Fruit fly (Drosophila melanogaster): ENCODE data around the gene CG13043.

The CG13043 gene

dm6 chr3L:16305820-16306650, at the start of gene CG13043, which contains the start of gene CG13063:
CG13043 (minus strand) TSS chr3L:16305870.
CG13063 (plus strand) TSS chr3L:16306600.
- no peak for TF ChIP-seq CG17801 (GFP tag; optimal IDR thresholded peaks at IDR 0.05; ENCODE audit: partially characterized antibody)

- no peak for TF ChIP-seq CG17801 (GFP tag; optimal IDR thresholded peaks at IDR 0.05; ENCODE audit: partially characterized antibody)
These were observed 48.5 kb upstream of the CG13043 start, which contains the start of gene Pdh for dm6 chr3L:16354197-16354596. Pdh (minus strand) TSS chr3L:16354297.

dm6 chr3L:16351770-16352429, 46.2 kb upstream of the CG13043 start, which contains the start of the genes Golgin104 and Tcs3:
Golgin104 (minus strand) TSS chr3L:16351951.
Tcs3 (plus strand) TSS chr3L:16351991.
- no peak for TF ChIP-seq CG17801 (GFP tag; optimal IDR thresholded peaks at IDR 0.05; ENCODE audit: partially characterized antibody)

- TF ChIP-seq CG17801 (GFP tag; optimal IDR thresholded peaks at IDR 0.05; ENCODE audit: partially characterized antibody), result no peak
These were observed 44.0 kb upstream of the CG13043 start for dm6 chr3L:16349686-16350085.

- no peak for TF ChIP-seq CG17801 (GFP tag; optimal IDR thresholded peaks at IDR 0.05; ENCODE audit: partially characterized antibody)
These were observed 42.2 kb upstream of the CG13043 start, which contains the start of gene mRpS34 for dm6 chr3L:16347914-16348313. mRpS34 (plus strand) TSS chr3L:16348074.

dm6 chr3L:16346023-16346422, 40.4 kb upstream of the CG13043 start, which contains the start of gene CG33257:
CG33257 (plus strand) TSS chr3L:16346323.
- no peak for TF ChIP-seq CG17801 (GFP tag; optimal IDR thresholded peaks at IDR 0.05; ENCODE audit: partially characterized antibody)

- TF ChIP-seq CG17801 (GFP tag; optimal IDR thresholded peaks at IDR 0.05; ENCODE audit: partially characterized antibody), result no peak
These were observed 34.2 kb upstream of the CG13043 start for dm6 chr3L:16339873-16340272.

dm6 chr3L:16339463-16339862, 33.8 kb upstream of the CG13043 start:
- no peak for TF ChIP-seq CG17801 (GFP tag; optimal IDR thresholded peaks at IDR 0.05; ENCODE audit: partially characterized antibody)

dm6 chr3L:16338703-16339102, 33.0 kb upstream of the CG13043 start, which contains the start of gene CG4998:
CG4998 (plus strand) TSS chr3L:16339003.
- TF ChIP-seq CG17801 (GFP tag; optimal IDR thresholded peaks at IDR 0.05; ENCODE audit: partially characterized antibody), result no peak

dm6 chr3L:16337739-16338138, 32.1 kb upstream of the CG13043 start:
- no peak for TF ChIP-seq CG17801 (GFP tag; optimal IDR thresholded peaks at IDR 0.05; ENCODE audit: partially characterized antibody)

dm6 chr3L:16334876-16335275, 29.2 kb upstream of the CG13043 start:
- TF ChIP-seq CG17801 (GFP tag; optimal IDR thresholded peaks at IDR 0.05; ENCODE audit: partially characterized antibody), result no peak

dm6 chr3L:16333013-16333412, 27.3 kb upstream of the CG13043 start, which contains the start of gene CG13056:
CG13056 (plus strand) TSS chr3L:16333313.
- TF ChIP-seq CG17801 (GFP tag; optimal IDR thresholded peaks at IDR 0.05; ENCODE audit: partially characterized antibody), result no peak

- TF ChIP-seq CG17801 (GFP tag; optimal IDR thresholded peaks at IDR 0.05; ENCODE audit: partially characterized antibody), result no peak
These were observed 26.0 kb upstream of the CG13043 start, which contains the start of gene retinin for dm6 chr3L:16331633-16332032. retinin (plus strand) TSS chr3L:16331933.

dm6 chr3L:16330740-16331139, 25.1 kb upstream of the CG13043 start, which contains the start of gene CG33060:
CG33060 (plus strand) TSS chr3L:16331040.
- no peak for TF ChIP-seq CG17801 (GFP tag; optimal IDR thresholded peaks at IDR 0.05; ENCODE audit: partially characterized antibody)

- no peak for TF ChIP-seq CG17801 (GFP tag; optimal IDR thresholded peaks at IDR 0.05; ENCODE audit: partially characterized antibody)
These were observed 23.8 kb upstream of the CG13043 start, which contains the start of gene CG33061 for dm6 chr3L:16329495-16329894. CG33061 (plus strand) TSS chr3L:16329795.

Measured in ovary, adult (tissue).